Worm (Caenorhabditis elegans) whole organism, L2 larva: ENCODE data around the gene sre-2.

Source experiments
- C34F6.9 ChIP-seq: fragments of 150-350 bp; optimal IDR thresholded peaks from 2 replicates; lab custom pipeline; 2014; ENCODE audit warnings: missing biosample characterization, missing genetic modification characterization
- F13H6.1 ChIP-seq: sonication (generic microtip); optimal IDR thresholded peaks from 2 replicates; lab custom pipeline; 2016; ENCODE audit warnings: missing genetic modification characterization, missing compliant biosample characterization
- R02D3.7 ChIP-seq: fragments of 150-350 bp; optimal IDR thresholded peaks from 2 replicates; lab custom pipeline; 2014; ENCODE audit warnings: missing biosample characterization, missing genetic modification characterization
- Y55F3AM.14 ChIP-seq: fragments of 200-800 bp; sonication (Bioruptor generic); optimal IDR thresholded peaks from 2 replicates; lab custom pipeline; 2018; ENCODE audit warnings: mild to moderate bottlenecking, missing genetic modification characterization, missing compliant biosample characterization
- ZK546.5 ChIP-seq: sonication (generic microtip); optimal IDR thresholded peaks from 2 replicates; lab custom pipeline; 2017; ENCODE audit warnings: missing biosample characterization, missing genetic modification characterization
- alr-1 ChIP-seq: fragments of 150-350 bp; optimal IDR thresholded peaks from 2 replicates; lab custom pipeline; 2014; ENCODE audit warnings: missing biosample characterization, missing genetic modification characterization
- aly-2 ChIP-seq: fragments of 150-350 bp; optimal IDR thresholded peaks from 2 replicates; lab custom pipeline; 2014; ENCODE audit warnings: missing biosample characterization, missing genetic modification characterization
- ama-1 ChIP-seq: fragments of 150-350 bp; optimal IDR thresholded peaks from 2 replicates; lab custom pipeline; 2018; ENCODE audit warnings: inconsistent platforms
- blmp-1 ChIP-seq: sonication (generic microtip); optimal IDR thresholded peaks from 2 replicates; lab custom pipeline; 2017; ENCODE audit warnings: missing genetic modification characterization, mild to moderate bottlenecking, missing compliant biosample characterization, antibody characterized with exemption, moderate library complexity; ENCODE audit not compliant: insufficient read depth
- ceh-16 ChIP-seq: fragments of 150-350 bp; optimal IDR thresholded peaks from 2 replicates; lab custom pipeline; 2014; ENCODE audit warnings: missing biosample characterization, missing genetic modification characterization
- ceh-82 ChIP-seq: fragments of 150-350 bp; optimal IDR thresholded peaks from 2 replicates; lab custom pipeline; 2014; ENCODE audit warnings: missing biosample characterization, missing genetic modification characterization
- crh-2 ChIP-seq: sonication (generic microtip); optimal IDR thresholded peaks from 2 replicates; lab custom pipeline; 2017; ENCODE audit warnings: missing biosample characterization, missing genetic modification characterization
- dmd-4 ChIP-seq: sonication (generic microtip); optimal IDR thresholded peaks from 2 replicates; lab custom pipeline; 2017; ENCODE audit warnings: missing biosample characterization, missing genetic modification characterization
- egl-27 ChIP-seq: sonication (generic microtip); optimal IDR thresholded peaks from 3 replicates; lab custom pipeline; 2017; ENCODE audit warnings: missing biosample characterization, missing genetic modification reagents, missing genetic modification characterization
- elt-1 ChIP-seq: fragments of 150-350 bp; optimal IDR thresholded peaks from 2 replicates; lab custom pipeline; 2014; ENCODE audit warnings: missing biosample characterization, missing genetic modification characterization
- elt-3 ChIP-seq: sonication (generic microtip); optimal IDR thresholded peaks from 2 replicates; lab custom pipeline; 2017; ENCODE audit warnings: missing biosample characterization, missing genetic modification characterization
- fos-1 ChIP-seq: fragments of 150-350 bp; optimal IDR thresholded peaks from 2 replicates; lab custom pipeline; 2014; ENCODE audit warnings: missing biosample characterization, missing genetic modification characterization
- gmeb-1 ChIP-seq: fragments of 150-350 bp; optimal IDR thresholded peaks from 2 replicates; lab custom pipeline; 2014; ENCODE audit warnings: missing biosample characterization, missing genetic modification characterization
- lin-11 ChIP-seq: fragments of 150-350 bp; sonication (generic microtip); optimal IDR thresholded peaks from 2 replicates; lab custom pipeline; 2014; ENCODE audit warnings: missing biosample characterization, missing genetic modification characterization, inconsistent platforms, mixed read lengths
- lin-13 ChIP-seq: fragments of 150-350 bp; optimal IDR thresholded peaks from 2 replicates; lab custom pipeline; 2014; ENCODE audit warnings: missing biosample characterization, missing genetic modification reagents, missing genetic modification characterization
- lin-39 ChIP-seq: fragments of 150-350 bp; optimal IDR thresholded peaks from 2 replicates; lab custom pipeline; 2014; ENCODE audit warnings: missing biosample characterization, missing genetic modification reagents, missing genetic modification characterization
- lsy-2 ChIP-seq, 2 experiments: fragments of 150-350 bp in 1 of 2; sonication (generic microtip) in 1 of 2; optimal IDR thresholded peaks; 2 replicates each; lab custom pipeline; 2014 to 2017; ENCODE audit warnings: missing biosample characterization in 2 of 2, missing genetic modification characterization in 2 of 2
- mab-5 ChIP-seq: fragments of 150-350 bp; optimal IDR thresholded peaks from 2 replicates; lab custom pipeline; 2014; ENCODE audit warnings: missing biosample characterization, missing genetic modification characterization
- mbf-1 ChIP-seq: sonication (generic microtip); optimal IDR thresholded peaks from 2 replicates; lab custom pipeline; 2017; ENCODE audit warnings: missing biosample characterization, missing genetic modification characterization
- mdl-1 ChIP-seq, 2 experiments: fragments of 150-350 bp in 1 of 2; sonication (generic microtip) in 1 of 2; optimal IDR thresholded peaks; 2 replicates each; lab custom pipeline; 2017; ENCODE audit warnings: missing biosample characterization in 2 of 2, missing genetic modification characterization in 2 of 2
- nhr-10 ChIP-seq: sonication (generic microtip); optimal IDR thresholded peaks from 2 replicates; lab custom pipeline; 2017; ENCODE audit warnings: missing biosample characterization, missing genetic modification characterization
- nhr-11 ChIP-seq: fragments of 150-350 bp; optimal IDR thresholded peaks from 2 replicates; lab custom pipeline; 2014; ENCODE audit warnings: missing biosample characterization, missing genetic modification characterization
- nhr-12 ChIP-seq: fragments of 150-350 bp; optimal IDR thresholded peaks from 2 replicates; lab custom pipeline; 2014; ENCODE audit warnings: missing biosample characterization, missing genetic modification characterization
- nhr-129 ChIP-seq: fragments of 150-350 bp; optimal IDR thresholded peaks from 2 replicates; lab custom pipeline; 2014; ENCODE audit warnings: missing biosample characterization, missing genetic modification characterization
- nhr-21 ChIP-seq: fragments of 150-350 bp; optimal IDR thresholded peaks from 2 replicates; lab custom pipeline; 2014; ENCODE audit warnings: missing biosample characterization, missing genetic modification characterization
- nhr-23 ChIP-seq: fragments of 150-350 bp; optimal IDR thresholded peaks from 2 replicates; lab custom pipeline; 2014; ENCODE audit warnings: missing biosample characterization, missing genetic modification reagents, missing genetic modification characterization
- nhr-237 ChIP-seq: fragments of 150-350 bp; optimal IDR thresholded peaks from 2 replicates; lab custom pipeline; 2014; ENCODE audit warnings: missing biosample characterization, missing genetic modification characterization
- nhr-25 ChIP-seq: fragments of 150-350 bp; sonication (generic microtip); optimal IDR thresholded peaks from 3 replicates; lab custom pipeline; 2014; ENCODE audit warnings: missing biosample characterization, missing genetic modification characterization
- nhr-6 ChIP-seq: fragments of 150-350 bp; optimal IDR thresholded peaks from 2 replicates; lab custom pipeline; 2014; ENCODE audit warnings: missing biosample characterization, missing genetic modification characterization
- nhr-77 ChIP-seq: fragments of 150-350 bp; optimal IDR thresholded peaks from 2 replicates; lab custom pipeline; 2014; ENCODE audit warnings: missing biosample characterization, missing genetic modification characterization
- peb-1 ChIP-seq: fragments of 150-350 bp; optimal IDR thresholded peaks from 2 replicates; lab custom pipeline; 2014; ENCODE audit warnings: missing biosample characterization, missing genetic modification characterization
- sem-4 ChIP-seq: fragments of 150-350 bp; optimal IDR thresholded peaks from 2 replicates; lab custom pipeline; 2014; ENCODE audit warnings: missing biosample characterization, missing genetic modification reagents, missing genetic modification characterization
- skn-1 ChIP-seq: sonication (generic microtip); optimal IDR thresholded peaks from 2 replicates; lab custom pipeline; 2017; ENCODE audit warnings: missing biosample characterization, missing genetic modification characterization
- sma-3 ChIP-seq: sonication (generic microtip); optimal IDR thresholded peaks from 2 replicates; lab custom pipeline; 2016; ENCODE audit warnings: missing genetic modification reagents, missing genetic modification characterization, missing compliant biosample characterization
- sma-9 ChIP-seq, 2 experiments: fragments of 150-350 bp in 1 of 2; sonication (generic microtip) in 1 of 2; optimal IDR thresholded peaks; 2 replicates each; lab custom pipeline; 2014 to 2016; ENCODE audit warnings: missing genetic modification characterization in 2 of 2, mild to moderate bottlenecking in 1 of 2, missing biosample characterization in 1 of 2, missing compliant biosample characterization in 1 of 2, missing genetic modification reagents in 1 of 2, moderate library complexity in 1 of 2
- snpc-4 ChIP-seq: fragments of 150-350 bp; optimal IDR thresholded peaks from 2 replicates; lab custom pipeline; 2014; ENCODE audit warnings: missing biosample characterization, missing genetic modification characterization
- unc-39 ChIP-seq: fragments of 150-350 bp; optimal IDR thresholded peaks from 2 replicates; lab custom pipeline; 2014; ENCODE audit warnings: missing biosample characterization, missing genetic modification characterization
- unc-55 ChIP-seq: fragments of 150-350 bp; sonication (generic microtip); optimal IDR thresholded peaks from 3 replicates; lab custom pipeline; 2014; ENCODE audit warnings: missing biosample characterization, missing genetic modification reagents, missing genetic modification characterization
- unc-62 ChIP-seq: fragments of 150-350 bp; optimal IDR thresholded peaks from 2 replicates; lab custom pipeline; 2014; ENCODE audit warnings: missing biosample characterization, missing genetic modification reagents, missing genetic modification characterization
- zag-1 ChIP-seq: fragments of 150-350 bp; optimal IDR thresholded peaks from 2 replicates; lab custom pipeline; 2014; ENCODE audit warnings: missing biosample characterization, missing genetic modification characterization
- ztf-1 ChIP-seq: fragments of 200-800 bp; sonication (Bioruptor generic); conservative IDR thresholded peaks from 2 replicates; pipeline ENCODE4 v1.3.6; 2022; ENCODE audit warnings: missing genetic modification characterization, missing compliant biosample characterization
- ztf-11 ChIP-seq: sonication (generic microtip); optimal IDR thresholded peaks from 2 replicates; lab custom pipeline; 2017; ENCODE audit warnings: missing biosample characterization, missing genetic modification characterization
- ztf-4 ChIP-seq: fragments of 150-350 bp; optimal IDR thresholded peaks from 2 replicates; lab custom pipeline; 2014; ENCODE audit warnings: missing biosample characterization, missing genetic modification characterization

sre-2 gene

DNA sequence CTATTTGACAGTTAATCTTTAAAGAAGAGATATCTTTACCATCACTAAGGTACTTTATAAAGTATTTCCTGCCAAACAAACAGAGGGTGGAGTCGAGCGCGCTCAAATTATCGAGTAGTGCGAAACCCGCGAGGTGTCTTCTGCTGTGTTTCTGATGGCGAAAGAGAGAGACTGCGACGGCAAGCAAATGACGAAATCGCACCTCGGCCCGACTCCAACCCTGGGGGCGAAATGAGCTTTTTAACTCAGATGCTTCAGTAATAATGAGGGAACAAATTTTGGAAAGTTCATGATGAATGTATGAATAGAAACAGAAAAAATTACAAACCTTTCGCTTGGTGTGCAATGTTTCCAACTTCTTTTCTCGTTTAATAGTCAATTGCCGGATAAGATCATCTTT is 10.4 kb downstream of the sre-2 start (continued):
- TF ChIP-seq unc-62 (no peak), nhr-10 (tag; lab: Kevin White, UChicago) (no peak), blmp-1 (tag; lab: Kevin White, UChicago) (peak; percentile 28), nhr-12 (tag; lab: Kevin White, UChicago) (no peak), F13H6.1 (tag; lab: Kevin White, UChicago) (peak; percentile 63), ztf-11 (tag; lab: Kevin White, UChicago) (no peak), unc-39 (tag; lab: Kevin White, UChicago) (no peak), egl-27 (tag; lab: Kevin White, UChicago) (peak; percentile 63), skn-1 (peak; percentile 14), C34F6.9 (peak; percentile 18), nhr-129 (peak; percentile 85), ceh-16 (tag; lab: Kevin White, UChicago) (peak; percentile 12), peb-1 (tag; lab: Kevin White, UChicago) (no peak), Y55F3AM.14 (no peak), nhr-77 (no peak), ceh-82 (no peak), elt-3 (tag; lab: Kevin White, UChicago) (no peak), nhr-6 (tag; lab: Kevin White, UChicago) (no peak), crh-2 (tag; lab: Kevin White, UChicago) (peak; percentile 69), mbf-1 (no peak), lsy-2 (tag; optimal IDR thresholded peaks at IDR 0.05; lab: Kevin White, UChicago) (peak; percentile 51), sma-3 (peak; percentile 84), lin-39 (no peak), lin-13 (peak; percentile 71)

ce11 chrII:8086803-8087202 is 15.1 kb downstream of the sre-2 start, which contains the start of gene K02C4.3:
TSS of gene K02C4.3 (minus strand) at chrII:8086853.
- TF ChIP-seq alr-1 (tag; lab: Kevin White, UChicago) (no peak), C34F6.9 (peak; percentile 81), nhr-10 (tag; lab: Kevin White, UChicago) (no peak), nhr-237 (tag; lab: Kevin White, UChicago) (no peak), elt-1 (tag; lab: Kevin White, UChicago) (no peak), ama-1 (lab: Kevin White, UChicago) (no peak), crh-2 (tag; lab: Kevin White, UChicago) (peak; percentile 83), egl-27 (tag; lab: Kevin White, UChicago) (no peak), sma-9 (GFP tag; optimal IDR thresholded peaks at IDR 0.05; lab: Kevin White, UChicago) (peak; percentile 80), sma-9 (tag; optimal IDR thresholded peaks at IDR 0.05; lab: Kevin White, UChicago) (no peak), lsy-2 (tag; optimal IDR thresholded peaks at IDR 0.05; lab: Kevin White, UChicago) (peak; percentile 61 to 87), R02D3.7 (no peak), nhr-77 (no peak), ceh-16 (tag; lab: Kevin White, UChicago) (no peak), mbf-1 (no peak), unc-39 (tag; lab: Kevin White, UChicago) (no peak), unc-55 (GFP tag; lab: Kevin White, UChicago) (peak; percentile 69), nhr-12 (tag; lab: Kevin White, UChicago) (no peak), peb-1 (tag; lab: Kevin White, UChicago) (no peak), sem-4 (tag; lab: Kevin White, UChicago) (peak; percentile 24), snpc-4 (tag; lab: Kevin White, UChicago) (peak; percentile 87), F13H6.1 (tag; lab: Kevin White, UChicago) (peak; percentile 55), lin-13 (peak; percentile 65), ztf-11 (tag; lab: Kevin White, UChicago) (no peak), Y55F3AM.14 (no peak), nhr-23 (tag; lab: Kevin White, UChicago) (no peak), nhr-21 (peak; percentile 51), nhr-129 (peak; percentile 64), elt-3 (tag; lab: Kevin White, UChicago) (no peak), lin-39 (no peak), skn-1 (no peak), gmeb-1 (peak; percentile 92), fos-1 (tag; lab: Kevin White, UChicago) (peak; percentile 53), blmp-1 (tag; lab: Kevin White, UChicago) (no peak), mdl-1 (tag; optimal IDR thresholded peaks at IDR 0.05; lab: Kevin White, UChicago) (no peak), ZK546.5 (tag; lab: Kevin White, UChicago) (no peak), nhr-6 (tag; lab: Kevin White, UChicago) (peak; percentile 16), sma-3 (peak; percentile 63), ceh-82 (no peak), nhr-25 (peak; percentile 66), mab-5 (peak; percentile 40), nhr-11 (tag; lab: Kevin White, UChicago) (no peak), ztf-1 (GFP tag; lab: Robert Waterston, UW) (no peak), zag-1 (tag; lab: Kevin White, UChicago) (no peak), lin-11 (tag; lab: Kevin White, UChicago) (peak; percentile 52), unc-62 (no peak), dmd-4 (tag; lab: Kevin White, UChicago) (no peak), aly-2 (tag; lab: Kevin White, UChicago) (no peak), ztf-4 (tag; lab: Kevin White, UChicago) (peak; percentile 51)
